Worm (Caenorhabditis elegans) whole organism, L1 larva: ENCODE results near the gene T24B8.3.

ENCODE experiments used
- ama-1 ChIP-seq: fragments of 150-350 bp; optimal IDR thresholded peaks from 2 replicates; lab custom pipeline; 2014
- elt-3 ChIP-seq, 6 experiments: fragments of 150-350 bp in 1 of 6; sonication (generic microtip); optimal IDR thresholded peaks; 2 replicates each; lab custom pipeline; 2017 to 2018; ENCODE audit warnings: missing biosample characterization in 6 of 6, missing genetic modification characterization in 6 of 6, inconsistent platforms in 1 of 6
- jun-1 ChIP-seq: fragments of 150-350 bp; optimal IDR thresholded peaks from 2 replicates; lab custom pipeline; 2014; ENCODE audit warnings: missing biosample characterization, missing genetic modification reagents, missing genetic modification characterization
- lin-15B ChIP-seq: fragments of 150-350 bp; sonication (generic microtip); optimal IDR thresholded peaks from 3 replicates; lab custom pipeline; 2014; ENCODE audit warnings: missing biosample characterization, missing genetic modification characterization
- lir-3 ChIP-seq: sonication (generic microtip); optimal IDR thresholded peaks from 2 replicates; lab custom pipeline; 2016; ENCODE audit warnings: mild to moderate bottlenecking, missing genetic modification characterization, moderate library complexity, missing compliant biosample characterization; ENCODE audit not compliant: poor library complexity
- lsy-2 ChIP-seq, 2 experiments: fragments of 150-350 bp; optimal IDR thresholded peaks; 2 replicates each; lab custom pipeline; 2014; ENCODE audit warnings: missing biosample characterization in 2 of 2, missing genetic modification characterization in 2 of 2
- nhr-77 ChIP-seq: fragments of 150-350 bp; optimal IDR thresholded peaks from 2 replicates; lab custom pipeline; 2014; ENCODE audit warnings: missing biosample characterization, missing genetic modification characterization
- skn-1 ChIP-seq: fragments of 150-350 bp; optimal IDR thresholded peaks from 2 replicates; lab custom pipeline; 2014; ENCODE audit warnings: missing biosample characterization, missing genetic modification characterization
- snpc-4 ChIP-seq: fragments of 150-350 bp; optimal IDR thresholded peaks from 2 replicates; lab custom pipeline; 2014; ENCODE audit warnings: missing biosample characterization, missing genetic modification characterization
- ztf-11 ChIP-seq, 2 experiments: sonication (generic microtip); optimal IDR thresholded peaks; 2 replicates each; lab custom pipeline; 2016 to 2017; ENCODE audit warnings: missing genetic modification characterization in 2 of 2, missing biosample characterization in 1 of 2, missing compliant biosample characterization in 1 of 2

DNA sequence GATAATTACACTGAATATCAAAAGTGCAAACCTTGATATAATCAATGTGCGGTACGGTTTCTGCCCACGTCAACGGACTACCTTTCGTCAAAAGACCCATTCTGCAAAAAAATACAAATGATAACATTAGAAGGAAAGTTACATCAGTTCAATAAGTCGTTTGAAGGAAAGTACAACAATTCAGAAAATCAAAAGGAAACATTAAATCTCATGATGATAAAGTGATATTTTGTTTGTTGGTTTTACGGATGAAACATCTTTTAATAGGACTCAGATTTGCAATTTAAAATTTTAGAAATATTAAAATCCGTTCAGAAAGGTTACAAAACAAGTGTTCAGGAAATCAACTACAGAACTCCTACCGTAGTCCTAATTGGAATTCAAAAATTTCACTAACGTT lies 22.7 kb downstream of the T24B8.3 start, which contains the start of gene gcs-1:
- TF ChIP-seq jun-1 (tag; lab: Kevin White, UChicago) = no peak
- no peak for TF ChIP-seq skn-1
- TF ChIP-seq ztf-11 (tag; optimal IDR thresholded peaks at IDR 0.05; lab: Kevin White, UChicago) = no peak
- no peak for TF ChIP-seq nhr-77 (tag; lab: Kevin White, UChicago)
- no peak for TF ChIP-seq lin-15B (tag; lab: Kevin White, UChicago)
- TF ChIP-seq lir-3 = no peak
- TF ChIP-seq elt-3 (tag; optimal IDR thresholded peaks at IDR 0.05; lab: Kevin White, UChicago) = no peak
- TF ChIP-seq lsy-2 (tag; optimal IDR thresholded peaks at IDR 0.05; lab: Kevin White, UChicago) = no peak
- no peak for TF ChIP-seq ama-1 (lab: Kevin White, UChicago)
- no peak for TF ChIP-seq snpc-4 (tag; lab: Kevin White, UChicago)
